Worm (Caenorhabditis elegans): ENCODE measurements around the gene T06E8.2.

Gene T06E8.2

ce11 chrV:10043234-10043796 is 7.1 kb upstream of the T06E8.2 start, which contains the start of gene T06E8.8 (continued):
- TF ChIP-seq efl-3 (GFP tag; optimal IDR thresholded peaks at IDR 0.05) (no peak), dpl-1 (GFP tag; optimal IDR thresholded peaks at IDR 0.05) (peak; percentile 4 to 54 (median 23))

ce11 chrV:10042254-10042653 is 6.0 kb upstream of the T06E8.2 start:
- peak; percentile 72 for TF ChIP-seq blmp-1 (tag; optimal IDR thresholded peaks at IDR 0.05)
- no peak for TF ChIP-seq sup-37 (GFP tag; optimal IDR thresholded peaks at IDR 0.05)
- TF ChIP-seq dsc-1 (tag; optimal IDR thresholded peaks at IDR 0.05): peak; percentile 54
- peak; percentile 86 for TF ChIP-seq nhr-71 (tag; optimal IDR thresholded peaks at IDR 0.05)
- no peak for TF ChIP-seq nhr-12 (tag; optimal IDR thresholded peaks at IDR 0.05)
- peak; percentile 84 for TF ChIP-seq tbx-2 (tag; optimal IDR thresholded peaks at IDR 0.05)
- TF ChIP-seq unc-30 (tag; optimal IDR thresholded peaks at IDR 0.05): no peak
- TF ChIP-seq hlh-17 (GFP tag; optimal IDR thresholded peaks at IDR 0.05; ENCODE audit: borderline replicate concordance): no peak
- peak; percentile 43 for TF ChIP-seq C16A3.4 (tag; optimal IDR thresholded peaks at IDR 0.05)
- peak; percentile 45 for TF ChIP-seq egl-13 (tag; optimal IDR thresholded peaks at IDR 0.05)
- TF ChIP-seq fkh-4 (tag; optimal IDR thresholded peaks at IDR 0.05; ENCODE audit: borderline replicate concordance): no peak
- no peak for TF ChIP-seq ces-1 (GFP tag; optimal IDR thresholded peaks at IDR 0.05)
- no peak for TF ChIP-seq nhr-237 (tag; optimal IDR thresholded peaks at IDR 0.05)
- TF ChIP-seq egl-27 (tag; optimal IDR thresholded peaks at IDR 0.05): peak in 1 of 2 experiments; percentile 24
- no peak for TF ChIP-seq lin-15B (tag; optimal IDR thresholded peaks at IDR 0.05)
- peak; percentile 69 for TF ChIP-seq fos-1 (tag; optimal IDR thresholded peaks at IDR 0.05)
- no peak for TF ChIP-seq ceh-8 (GFP tag; optimal IDR thresholded peaks at IDR 0.05)
- peak; percentile 25 for TF ChIP-seq lin-39 (tag; optimal IDR thresholded peaks at IDR 0.05)
- peak; percentile 90 for TF ChIP-seq rnt-1 (tag; optimal IDR thresholded peaks at IDR 0.05)
- TF ChIP-seq ets-5 (GFP tag; IDR thresholded peaks at IDR 0.05): no peak
- peak; percentile 89 for TF ChIP-seq lin-14 (GFP tag; optimal IDR thresholded peaks at IDR 0.05)
- no peak for TF ChIP-seq ztf-4 (tag; optimal IDR thresholded peaks at IDR 0.05)
- peak; percentile 5 for TF ChIP-seq fkh-8 (tag; optimal IDR thresholded peaks at IDR 0.05)
- peak; percentile 63 for TF ChIP-seq skn-1 (tag; optimal IDR thresholded peaks at IDR 0.05)
- TF ChIP-seq sox-4 (tag; optimal IDR thresholded peaks at IDR 0.05): no peak
- peak; percentile 31 for TF ChIP-seq fkh-10 (GFP tag; optimal IDR thresholded peaks at IDR 0.05)
- TF ChIP-seq sptf-1 (tag; optimal IDR thresholded peaks at IDR 0.05): no peak
- no peak for TF ChIP-seq pag-3 (tag; optimal IDR thresholded peaks at IDR 0.05; ENCODE audit: borderline replicate concordance, insufficient read depth)
- TF ChIP-seq zag-1 (tag; optimal IDR thresholded peaks at IDR 0.05): no peak
- TF ChIP-seq dpl-1 (GFP tag; optimal IDR thresholded peaks at IDR 0.05): peak in 2 of 3 experiments; percentile 38
- TF ChIP-seq zip-4 (GFP tag; optimal IDR thresholded peaks at IDR 0.05): no peak
- no peak for TF ChIP-seq ceh-90 (tag; optimal IDR thresholded peaks at IDR 0.05)
- no peak for TF ChIP-seq pax-3 (tag; optimal IDR thresholded peaks at IDR 0.05)
- peak; percentile 71 to 85 for TF ChIP-seq efl-1 (optimal IDR thresholded peaks at IDR 0.05)
- peak; percentile 21 to 92 for TF ChIP-seq efl-1 (GFP tag; optimal IDR thresholded peaks at IDR 0.05 in 1 of 2)
- peak in 1 of 2 experiments; percentile 68 for TF ChIP-seq mdl-1 (tag; optimal IDR thresholded peaks at IDR 0.05)
- peak; percentile 81 for TF ChIP-seq snu-23 (GFP tag; optimal IDR thresholded peaks at IDR 0.05)
- peak; percentile 11 for TF ChIP-seq snpc-4 (tag; optimal IDR thresholded peaks at IDR 0.05)
- TF ChIP-seq xbp-1 (tag; optimal IDR thresholded peaks at IDR 0.05): peak; percentile 69
- peak; percentile 28; the same call in 1 of the 2 replicates for TF ChIP-seq isw-1 (GFP tag; IDR thresholded peaks at IDR 0.05)
- peak; percentile 81 for TF ChIP-seq swsn-7 (tag; optimal IDR thresholded peaks at IDR 0.05)
- TF ChIP-seq nhr-47 (tag; optimal IDR thresholded peaks at IDR 0.05): peak; percentile 80
- TF ChIP-seq unc-62 (GFP tag; optimal IDR thresholded peaks at IDR 0.05): no peak
- TF ChIP-seq nhr-20 (tag; optimal IDR thresholded peaks at IDR 0.05): peak; percentile 92
- TF ChIP-seq unc-98 (GFP tag; IDR thresholded peaks at IDR 0.05): no peak
- TF ChIP-seq vab-15 (tag; optimal IDR thresholded peaks at IDR 0.05): no peak
- peak; percentile 55 for TF ChIP-seq unc-130 (tag; optimal IDR thresholded peaks at IDR 0.05)
- no peak for TF ChIP-seq aha-1 (tag; optimal IDR thresholded peaks at IDR 0.05)
- TF ChIP-seq nhr-19 (GFP tag; conservative IDR thresholded peaks at IDR 0.05): peak; percentile 55
- no peak for TF ChIP-seq efl-3 (GFP tag; optimal IDR thresholded peaks at IDR 0.05)

All from whole organism, L1 larva.